Worm (Caenorhabditis elegans) whole organism, L4/young adult: ENCODE results near the gene nhr-119.

Experiments
- dao-5 ChIP-seq: sonication (generic microtip); optimal IDR thresholded peaks from 2 replicates; lab custom pipeline; 2016; ENCODE audit warnings: missing genotype, missing genetic modification characterization, moderate library complexity, missing compliant biosample characterization
- him-1 ChIP-seq: sonication (generic microtip); optimal IDR thresholded peaks from 2 replicates; lab custom pipeline; 2016; ENCODE audit warnings: missing genotype, missing genetic modification reagents, missing genetic modification characterization, missing compliant biosample characterization

ce11 chrII:2783380-2783779, 17.0 kb downstream of the nhr-119 start:
- TF ChIP-seq dao-5 (tag; lab: Kevin White, UChicago) (no peak), him-1 (tag; lab: Kevin White, UChicago) (no peak)
